Worm (Caenorhabditis elegans): ENCODE data around the gene F02C12.2.

F02C12.2 gene

DNA sequence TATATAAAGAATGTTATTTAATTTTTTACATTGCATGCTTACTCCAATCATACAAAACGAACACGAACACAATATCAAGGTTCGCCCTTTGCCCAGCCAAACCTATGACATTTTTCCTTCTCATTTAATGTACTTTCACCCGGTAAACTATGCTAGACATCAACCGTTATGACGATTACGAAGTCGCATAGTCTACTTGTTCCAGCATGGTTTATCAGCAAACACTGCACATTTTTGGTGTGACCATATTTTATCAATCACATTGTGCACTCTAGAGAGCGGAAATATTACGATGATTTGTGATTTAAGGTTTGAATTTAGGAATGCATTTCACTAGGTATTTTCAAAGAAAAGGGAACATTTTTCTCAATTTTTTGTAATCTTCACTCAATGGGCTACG lies 38.5 kb downstream of the F02C12.2 start:
- no peak for TF ChIP-seq unc-62 (GFP tag; optimal IDR thresholded peaks at IDR 0.05)

DNA sequence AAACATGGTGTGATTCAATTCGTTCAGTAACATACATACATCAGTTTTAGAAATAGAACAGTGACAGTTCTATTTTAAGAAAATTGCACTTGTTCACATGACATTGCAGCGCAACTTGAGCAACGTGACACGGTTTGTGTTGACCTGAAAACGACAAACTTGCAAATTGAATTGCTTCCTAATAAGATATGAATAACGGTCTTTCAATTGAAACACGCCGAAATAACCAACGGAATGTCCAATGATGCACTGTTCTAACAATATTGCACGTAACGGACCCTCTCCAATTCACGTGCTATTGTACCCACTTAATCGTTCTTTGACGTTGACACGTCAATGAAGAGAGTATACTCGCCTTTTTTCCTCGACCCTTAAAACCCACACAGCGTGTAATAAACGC lies 39.3 kb downstream of the F02C12.2 start:
- no peak for TF ChIP-seq unc-62 (GFP tag; optimal IDR thresholded peaks at IDR 0.05)

DNA sequence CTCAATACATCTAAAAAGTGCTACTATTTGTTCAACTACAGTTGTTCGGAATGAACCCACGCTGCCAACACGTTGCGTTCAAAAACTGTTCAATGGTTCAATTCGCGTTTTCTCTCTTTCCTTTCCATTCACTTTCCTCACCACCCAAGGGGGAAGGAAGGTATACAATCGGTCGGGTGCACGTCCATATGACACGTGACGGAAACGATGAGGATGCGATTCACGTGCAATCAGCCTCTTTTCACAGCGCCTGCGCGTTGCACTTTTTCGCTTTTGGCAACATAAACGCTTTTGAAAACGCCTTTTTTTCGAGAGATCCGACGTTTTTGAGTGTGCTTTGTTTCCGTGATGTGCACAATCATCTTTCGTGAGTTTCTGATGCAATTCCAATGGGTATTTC lies 40.5 kb downstream of the F02C12.2 start:
- no peak for TF ChIP-seq unc-62 (GFP tag; optimal IDR thresholded peaks at IDR 0.05)

- no peak for TF ChIP-seq unc-62 (GFP tag; optimal IDR thresholded peaks at IDR 0.05)
Measured at ce11 chrX:13357673-13358072, 41.4 kb downstream of the F02C12.2 start.

ce11 chrX:13356469-13356868 lies 42.7 kb downstream of the F02C12.2 start:
- TF ChIP-seq unc-62 (GFP tag; optimal IDR thresholded peaks at IDR 0.05): no peak

DNA sequence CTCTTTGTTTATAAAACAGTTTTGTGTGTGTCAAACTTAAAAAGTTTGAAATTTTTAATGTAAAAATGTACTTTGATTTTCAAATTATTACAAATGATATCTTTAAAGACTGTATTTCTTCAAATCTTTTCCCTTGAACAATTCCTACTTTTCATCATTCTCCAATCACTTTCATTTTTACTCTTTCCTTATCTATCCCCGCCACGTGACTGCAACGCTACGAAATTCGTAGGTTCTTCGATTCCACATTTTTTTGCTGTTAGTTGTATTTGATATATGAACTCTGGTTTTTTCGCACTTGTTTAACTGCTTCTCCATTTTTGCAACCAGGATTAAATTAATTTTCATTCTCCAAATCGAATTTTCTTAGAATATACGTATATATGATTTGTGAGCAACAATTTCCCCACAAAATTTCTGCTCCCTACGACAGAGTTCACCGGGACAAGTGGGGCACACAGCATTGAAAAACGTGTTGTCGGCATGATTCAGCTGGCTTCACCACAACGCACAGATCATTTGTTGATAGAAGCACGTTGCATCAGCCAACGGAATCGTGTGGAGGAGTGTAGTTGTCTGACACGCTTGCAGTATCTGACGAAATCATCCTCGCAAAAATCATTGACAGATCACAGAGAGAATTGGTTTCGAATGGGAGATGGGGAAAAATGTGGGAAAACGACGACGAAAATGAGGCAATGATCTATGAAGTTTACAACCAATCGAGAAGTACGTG lies 44.3 kb downstream of the F02C12.2 start:
- no peak for TF ChIP-seq unc-62 (GFP tag; optimal IDR thresholded peaks at IDR 0.05)

- no peak for TF ChIP-seq unc-62 (GFP tag; optimal IDR thresholded peaks at IDR 0.05)
Measured at ce11 chrX:13353530-13353929, 45.6 kb downstream of the F02C12.2 start.

- TF ChIP-seq unc-62 (GFP tag; optimal IDR thresholded peaks at IDR 0.05): no peak
Measured at ce11 chrX:13352164-13352563, 47.0 kb downstream of the F02C12.2 start.

ce11 chrX:13350804-13351747 lies 48.0 kb downstream of the F02C12.2 start, which contains the start of gene mxl-3:
Gene mxl-3 (minus strand): TSS chrX:13350804.
- TF ChIP-seq unc-62 (GFP tag; optimal IDR thresholded peaks at IDR 0.05): no peak

- TF ChIP-seq unc-62 (GFP tag; optimal IDR thresholded peaks at IDR 0.05): no peak
Measured at ce11 chrX:13350123-13350798, 48.9 kb downstream of the F02C12.2 start.

- no peak for TF ChIP-seq unc-62 (GFP tag; optimal IDR thresholded peaks at IDR 0.05)
Measured at ce11 chrX:13349230-13350122, 49.6 kb downstream of the F02C12.2 start.

- no peak for TF ChIP-seq unc-62 (GFP tag; optimal IDR thresholded peaks at IDR 0.05)
Measured at ce11 chrX:13348417-13348816, 50.7 kb downstream of the F02C12.2 start.

Measured in whole organism, dauer.